Worm (Caenorhabditis elegans): ENCODE results near the gene ceh-24.

ce11 chrV:13777857-13778256, 35.2 kb upstream of the ceh-24 start, which contains the start of gene F53C11.9:
- TF ChIP-seq bed-3 (GFP tag; optimal IDR thresholded peaks at IDR 0.05) = no peak
- TF ChIP-seq nhr-237 (tag; optimal IDR thresholded peaks at IDR 0.05) = no peak
- no peak for TF ChIP-seq ztf-11 (tag; optimal IDR thresholded peaks at IDR 0.05)
- no peak for TF ChIP-seq unc-39 (tag; optimal IDR thresholded peaks at IDR 0.05)
- no peak for TF ChIP-seq hlh-1 (tag; optimal IDR thresholded peaks at IDR 0.05)
- peak; percentile 34 for TF ChIP-seq unc-62 (GFP tag; optimal IDR thresholded peaks at IDR 0.05)
- TF ChIP-seq snpc-4 (tag; optimal IDR thresholded peaks at IDR 0.05) = no peak
- TF ChIP-seq pha-4 (tag; optimal IDR thresholded peaks at IDR 0.05) = no peak
- no peak for TF ChIP-seq elt-3 (tag; optimal IDR thresholded peaks at IDR 0.05)
- no peak for TF ChIP-seq ceh-83 (GFP tag; optimal IDR thresholded peaks at IDR 0.05)
- TF ChIP-seq lin-13 (tag; optimal IDR thresholded peaks at IDR 0.05) = no peak
- no peak for TF ChIP-seq lin-32 (GFP tag; optimal IDR thresholded peaks at IDR 0.05)

All from whole organism, mixed stage, embryonic.